Fruit fly (Drosophila melanogaster): ENCODE data around the gene CG2260.

Gene CG2260

dm6 chrX:8113386-8114279 lies 7.3 kb downstream of the CG2260 start (continued):
- TF ChIP-seq Six4 (GFP tag; optimal IDR thresholded peaks at IDR 0.05) = no peak
- TF ChIP-seq CG5180 (GFP tag; optimal IDR thresholded peaks at IDR 0.05) = no peak
- TF ChIP-seq bab2 (GFP tag; optimal IDR thresholded peaks at IDR 0.05) = peak; percentile 52
- peak; percentile 72 for TF ChIP-seq wdn (GFP tag; IDR thresholded peaks at IDR 0.05)
- 0 out of 3 replicates have a peak, but pooled peaks have one; percentile 16 for TF ChIP-seq CG17361 (GFP tag; IDR thresholded peaks at IDR 0.05)
- TF ChIP-seq CG5245 (GFP tag; optimal IDR thresholded peaks at IDR 0.05) = no peak
- TF ChIP-seq Opbp (GFP tag; IDR thresholded peaks at IDR 0.05; ENCODE audit: partially characterized antibody) = no peak
- peak; percentile 1 for TF ChIP-seq CG8388 (GFP tag; optimal IDR thresholded peaks at IDR 0.05)
- TF ChIP-seq ems (GFP tag; optimal IDR thresholded peaks at IDR 0.05) = peak; percentile 8
- peak; percentile 91 for TF ChIP-seq CG2120 (GFP tag; optimal IDR thresholded peaks at IDR 0.05)
- no peak for TF ChIP-seq hkb (optimal IDR thresholded peaks at IDR 0.05)
- peak; percentile 41; the same call in 1 of the 2 replicates for TF ChIP-seq hkb (GFP tag; IDR thresholded peaks at IDR 0.05)

dm6 chrX:8112715-8113114 lies 8.2 kb downstream of the CG2260 start:
- TF ChIP-seq Ada2b (GFP tag; IDR thresholded peaks at IDR 0.05) (peak; percentile 16; the same call in 1 of the 2 replicates), CoRest (tag; optimal IDR thresholded peaks at IDR 0.05) (peak; percentile 28), Aef1 (GFP tag; IDR thresholded peaks at IDR 0.05) (peak; percentile 41; the same call in 1 of the 3 replicates), Ssrp (tag; optimal IDR thresholded peaks at IDR 0.05) (no peak), CG4328 (GFP tag; optimal IDR thresholded peaks at IDR 0.05) (no peak), Hr78 (GFP tag; optimal IDR thresholded peaks at IDR 0.05) (no peak), lilli (GFP tag; optimal IDR thresholded peaks at IDR 0.05) (peak; percentile 51), Max (GFP tag; optimal IDR thresholded peaks at IDR 0.05) (no peak), MESR4 (GFP tag; optimal IDR thresholded peaks at IDR 0.05) (no peak), CG5245 (GFP tag; optimal IDR thresholded peaks at IDR 0.05) (no peak), CG10543 (GFP tag; optimal IDR thresholded peaks at IDR 0.05) (no peak), Dek (tag; optimal IDR thresholded peaks at IDR 0.05) (peak; percentile 26), br (optimal IDR thresholded peaks at IDR 0.05) (no peak), CG17568 (GFP tag; optimal IDR thresholded peaks at IDR 0.05) (no peak), Sox100B (GFP tag; optimal IDR thresholded peaks at IDR 0.05) (no peak), yki (optimal IDR thresholded peaks at IDR 0.05) (no peak), CG12391 (tag; optimal IDR thresholded peaks at IDR 0.05) (no peak), scrt (GFP tag; optimal IDR thresholded peaks at IDR 0.05) (no peak), slbo (GFP tag; IDR thresholded peaks at IDR 0.05) (peak; percentile 75), Oaz (GFP tag; IDR thresholded peaks at IDR 0.05) (0 out of 2 replicates have a peak, but pooled peaks have one; percentile 31), CG6854 (GFP tag; optimal IDR thresholded peaks at IDR 0.05) (no peak), CG8359 (GFP tag; optimal IDR thresholded peaks at IDR 0.05; ENCODE audit: borderline replicate concordance) (no peak), CG30403 (GFP tag; optimal IDR thresholded peaks at IDR 0.05) (peak; percentile 30), Deaf1 (tag; optimal IDR thresholded peaks at IDR 0.05) (no peak), CG42726 (GFP tag; IDR thresholded peaks at IDR 0.05; ENCODE audit: partially characterized antibody) (no peak), wor (GFP tag; IDR thresholded peaks at IDR 0.05) (no peak), D (optimal IDR thresholded peaks at IDR 0.05) (no peak), D (GFP tag; optimal IDR thresholded peaks at IDR 0.05) (no peak), unpg (GFP tag; optimal IDR thresholded peaks at IDR 0.05) (peak; percentile 30), grn (GFP tag; optimal IDR thresholded peaks at IDR 0.05) (no peak), btn (GFP tag; optimal IDR thresholded peaks at IDR 0.05) (no peak), Gug (GFP tag; IDR thresholded peaks at IDR 0.05) (no peak), CG3838 (GFP tag; optimal IDR thresholded peaks at IDR 0.05) (no peak), gfzf (GFP tag; optimal IDR thresholded peaks at IDR 0.05) (no peak), CG5180 (GFP tag; optimal IDR thresholded peaks at IDR 0.05) (no peak), chm (GFP tag; IDR thresholded peaks at IDR 0.05) (no peak), aop (GFP tag; IDR thresholded peaks at IDR 0.05) (no peak), peb (GFP tag; IDR thresholded peaks at IDR 0.05) (no peak), dati (GFP tag; IDR thresholded peaks at IDR 0.05) (no peak)

All from whole organism, embryonic.